Fruit fly (Drosophila melanogaster) whole organism, wandering third instar larva: ENCODE data around the gene upd2.

ENCODE experiments used
- Abd-B ChIP-seq: fragments of >200 bp; optimal IDR thresholded peaks from 2 replicates; lab custom pipeline; 2017; ENCODE audit warnings: missing biosample characterization, missing genetic modification characterization
- CG32264 ChIP-seq: fragments of 200-800 bp; sonication (Bioruptor generic); optimal IDR thresholded peaks from 2 replicates; lab custom pipeline; 2016; ENCODE audit warnings: missing biosample characterization, missing genetic modification characterization
- CG9705 ChIP-seq: fragments of 200-800 bp; sonication (Bioruptor generic); optimal IDR thresholded peaks from 2 replicates; lab custom pipeline; 2018; ENCODE audit warnings: missing biosample characterization, mild to moderate bottlenecking, missing genetic modification characterization
- Dfd ChIP-seq: fragments of >200 bp; optimal IDR thresholded peaks from 2 replicates; lab custom pipeline; 2017; ENCODE audit warnings: missing biosample characterization, missing genetic modification characterization
- Dif ChIP-seq: fragments of 200-275, 200-300 bp; sonication (Bioruptor generic); optimal IDR thresholded peaks from 2 replicates; lab custom pipeline; 2018; ENCODE audit warnings: missing biosample characterization, missing genetic modification characterization; ENCODE audit not compliant: partially characterized antibody
- GATAd ChIP-seq: sonication (Bioruptor generic); optimal IDR thresholded peaks from 2 replicates; lab custom pipeline; 2016; ENCODE audit warnings: missing biosample characterization, missing genetic modification characterization
- HLH106 ChIP-seq: fragments of 200-800 bp; optimal IDR thresholded peaks from 3 replicates; lab custom pipeline; 2019; ENCODE audit warnings: missing biosample characterization, mild to moderate bottlenecking, missing genetic modification characterization, moderate library complexity
- Hnf4 ChIP-seq: fragments of 200-800 bp; sonication (Bioruptor generic); optimal IDR thresholded peaks from 2 replicates; lab custom pipeline; 2016; ENCODE audit warnings: missing biosample characterization, mild to moderate bottlenecking, missing genetic modification characterization
- Hr78 ChIP-seq: fragments of >200 bp; optimal IDR thresholded peaks from 2 replicates; lab custom pipeline; 2017; ENCODE audit warnings: missing biosample characterization, missing genetic modification characterization
- Hr83 ChIP-seq: fragments of 200-300 bp; sonication (Bioruptor generic); optimal IDR thresholded peaks from 2 replicates; lab custom pipeline; 2016; ENCODE audit warnings: missing biosample characterization, mild to moderate bottlenecking, missing genetic modification characterization, moderate library complexity; ENCODE audit not compliant: poor library complexity, severe bottlenecking
- Jra ChIP-seq: sonication (Bioruptor generic); optimal IDR thresholded peaks from 2 replicates; lab custom pipeline; 2016; ENCODE audit warnings: missing biosample characterization, missing genetic modification characterization
- Myc ChIP-seq: fragments of >200 bp; optimal IDR thresholded peaks from 2 replicates; lab custom pipeline; 2017
- N ChIP-seq: fragments of >200 bp; optimal IDR thresholded peaks from 2 replicates; lab custom pipeline; 2018; ENCODE audit warnings: missing biosample characterization, missing external identifiers, missing genetic modification characterization
- OdsH ChIP-seq: fragments of 200-800 bp; sonication (Bioruptor generic); optimal IDR thresholded peaks from 2 replicates; lab custom pipeline; 2016; ENCODE audit warnings: missing biosample characterization, mild to moderate bottlenecking, missing genetic modification characterization
- Rel ChIP-seq, 2 experiments: fragments of 200-800 bp; sonication (Bioruptor generic) in 1 of 2; optimal IDR thresholded peaks; 2 replicates in 1 of 2; 3 replicates in 1 of 2; lab custom pipeline; 2016 to 2019; ENCODE audit warnings: mild to moderate bottlenecking in 2 of 2, missing biosample characterization in 2 of 2, missing genetic modification characterization in 2 of 2, moderate library complexity in 1 of 2
- Vsx2 ChIP-seq: fragments of 200-300, 225-300 bp; sonication (Bioruptor generic); optimal IDR thresholded peaks from 2 replicates; lab custom pipeline; 2018; ENCODE audit warnings: missing biosample characterization, missing genetic modification characterization; ENCODE audit not compliant: partially characterized antibody
- brk ChIP-seq: fragments of 200-800 bp; sonication (Bioruptor generic); optimal IDR thresholded peaks from 2 replicates; lab custom pipeline; 2016; ENCODE audit warnings: missing biosample characterization, mild to moderate bottlenecking, missing genetic modification characterization
- dl ChIP-seq, 2 experiments: fragments of 175-275, 200-275 bp in 1 of 2; fragments of 200-275 bp in 1 of 2; sonication (Bioruptor generic); optimal IDR thresholded peaks; lab custom pipeline; 2018; ENCODE audit warnings: mild to moderate bottlenecking in 2 of 2, missing biosample characterization in 2 of 2, missing genetic modification characterization in 2 of 2, moderate library complexity in 2 of 2; ENCODE audit not compliant: partially characterized antibody in 2 of 2, insufficient read depth in 1 of 2
- dmrt93B ChIP-seq: fragments of 200-800 bp; sonication (Bioruptor generic); optimal IDR thresholded peaks from 2 replicates; lab custom pipeline; 2018; ENCODE audit warnings: missing biosample characterization, mild to moderate bottlenecking, missing genetic modification characterization
- dsf ChIP-seq: sonication (Bioruptor generic); optimal IDR thresholded peaks from 2 replicates; lab custom pipeline; 2016; ENCODE audit warnings: missing biosample characterization, missing genetic modification characterization, borderline replicate concordance
- ey ChIP-seq: fragments of 200-800 bp; sonication (Bioruptor generic); optimal IDR thresholded peaks from 2 replicates; lab custom pipeline; 2016; ENCODE audit warnings: missing biosample characterization, missing genetic modification characterization
- foxo ChIP-seq, 2 experiments: fragments of 200-800 bp; sonication (Bioruptor generic); optimal IDR thresholded peaks; 2 replicates in 1 of 2; 3 replicates in 1 of 2; lab custom pipeline; 2016 to 2017; ENCODE audit warnings: missing biosample characterization in 2 of 2, missing genetic modification characterization in 2 of 2
- fru ChIP-seq: fragments of 200-800 bp; sonication (Bioruptor generic); optimal IDR thresholded peaks from 3 replicates; lab custom pipeline; 2016; ENCODE audit warnings: missing biosample characterization, mild to moderate bottlenecking, missing genetic modification characterization
- h ChIP-seq: fragments of 200-800 bp; sonication (Bioruptor generic); optimal IDR thresholded peaks from 3 replicates; lab custom pipeline; 2016; ENCODE audit warnings: missing biosample characterization, mild to moderate bottlenecking, missing genetic modification characterization
- jim ChIP-seq: fragments of 175-275, 200-325 bp; sonication (Bioruptor generic); optimal IDR thresholded peaks from 2 replicates; lab custom pipeline; 2016; ENCODE audit warnings: missing biosample characterization, mild to moderate bottlenecking, missing genetic modification characterization
- lola ChIP-seq: fragments of >200 bp; optimal IDR thresholded peaks from 2 replicates; lab custom pipeline; 2017; ENCODE audit warnings: missing biosample characterization, missing genetic modification characterization
- pan ChIP-seq: fragments of >200 bp; optimal IDR thresholded peaks from 2 replicates; lab custom pipeline; 2017
- psq ChIP-seq: fragments of 200-800 bp; sonication (Bioruptor generic); optimal IDR thresholded peaks from 3 replicates; lab custom pipeline; 2017; ENCODE audit warnings: missing biosample characterization, mild to moderate bottlenecking, missing genetic modification characterization, moderate library complexity
- woc ChIP-seq: sonication (Bioruptor generic); optimal IDR thresholded peaks from 2 replicates; lab custom pipeline; 2016; ENCODE audit warnings: missing biosample characterization, mild to moderate bottlenecking, missing genetic modification characterization

upd2 gene

dm6 chrX:18245182-18245581, 2.1 kb upstream of the upd2 start:
- TF ChIP-seq Dfd (GFP tag; lab: Kevin White, UChicago) (peak; percentile 70), Myc (lab: Kevin White, UChicago) (no peak)

- TF ChIP-seq dl (GFP tag; optimal IDR thresholded peaks at IDR 0.05; lab: Kevin White, UChicago; ENCODE audit: insufficient read depth in 1 of 2, partially characterized antibody in 2 of 2), result peak in 1 of 2 experiments; percentile 62
- TF ChIP-seq pan (lab: Kevin White, UChicago), result no peak
- TF ChIP-seq, all 38 proteins: peak for 1
Measured at dm6 chrX:18243376-18244272, 540 bp upstream of the upd2 start.

- no peak for TF ChIP-seq h (GFP tag; lab: Kevin White, UChicago)
- no peak for TF ChIP-seq Dif (GFP tag; lab: Kevin White, UChicago)
- TF ChIP-seq foxo (GFP tag; optimal IDR thresholded peaks at IDR 0.05; lab: Kevin White, UChicago), result no peak
- TF ChIP-seq woc (GFP tag; lab: Kevin White, UChicago), result no peak
- no peak for TF ChIP-seq Hr78 (GFP tag; lab: Kevin White, UChicago)
- TF ChIP-seq dl (GFP tag; optimal IDR thresholded peaks at IDR 0.05; lab: Kevin White, UChicago; ENCODE audit: insufficient read depth in 1 of 2, partially characterized antibody in 2 of 2), result no peak
Measured at dm6 chrX:18241267-18241666, 1.8 kb downstream of the upd2 start.

dm6 chrX:18239301-18239700, 3.8 kb downstream of the upd2 start:
- TF ChIP-seq OdsH (GFP tag; lab: Kevin White, UChicago) (no peak), Myc (lab: Kevin White, UChicago) (peak; percentile 83), dl (GFP tag; optimal IDR thresholded peaks at IDR 0.05; lab: Kevin White, UChicago; ENCODE audit: insufficient read depth in 1 of 2, partially characterized antibody in 2 of 2) (peak in 1 of 2 experiments; percentile 6), dmrt93B (GFP tag; lab: Kevin White, UChicago) (no peak), Vsx2 (GFP tag; lab: Kevin White, UChicago) (peak; percentile 42), Dif (GFP tag; lab: Kevin White, UChicago) (peak; percentile 62), h (GFP tag; lab: Kevin White, UChicago) (peak; percentile 75), pan (lab: Kevin White, UChicago) (no peak), lola (peak; percentile 60), fru (GFP tag; lab: Kevin White, UChicago) (peak; percentile 14), N (GFP tag; lab: Kevin White, UChicago) (peak; percentile 3)

dm6 chrX:18238449-18238848, 4.6 kb downstream of the upd2 start:
- TF ChIP-seq Hr83, result no peak
- TF ChIP-seq OdsH (GFP tag; lab: Kevin White, UChicago), result no peak
- no peak for TF ChIP-seq N (GFP tag; lab: Kevin White, UChicago)
- no peak for TF ChIP-seq psq (GFP tag; lab: Kevin White, UChicago)
- TF ChIP-seq CG32264, result no peak
- no peak for TF ChIP-seq GATAd (GFP tag; lab: Kevin White, UChicago)
- TF ChIP-seq pan (lab: Kevin White, UChicago), result no peak
- no peak for TF ChIP-seq ey (GFP tag; lab: Kevin White, UChicago)
- TF ChIP-seq dl (GFP tag; optimal IDR thresholded peaks at IDR 0.05; lab: Kevin White, UChicago; ENCODE audit: insufficient read depth in 1 of 2, partially characterized antibody in 2 of 2), result no peak
- no peak for TF ChIP-seq Dfd (GFP tag; lab: Kevin White, UChicago)
- no peak for TF ChIP-seq Jra (GFP tag; lab: Kevin White, UChicago)
- no peak for TF ChIP-seq lola
- TF ChIP-seq Hnf4, result no peak
- no peak for TF ChIP-seq CG9705 (GFP tag; lab: Kevin White, UChicago)
- no peak for TF ChIP-seq fru (GFP tag; lab: Kevin White, UChicago)
- TF ChIP-seq, all 38 proteins: peak for 0

dm6 chrX:18237886-18238285, 5.2 kb downstream of the upd2 start:
- no peak for TF ChIP-seq foxo (GFP tag; optimal IDR thresholded peaks at IDR 0.05; lab: Kevin White, UChicago)
- TF ChIP-seq brk (GFP tag; lab: Kevin White, UChicago), result no peak
- no peak for TF ChIP-seq psq (GFP tag; lab: Kevin White, UChicago)
- TF ChIP-seq jim (GFP tag; lab: Kevin White, UChicago), result no peak
- no peak for TF ChIP-seq pan (lab: Kevin White, UChicago)
- no peak for TF ChIP-seq HLH106 (tag; lab: Kevin White, UChicago)
- TF ChIP-seq dsf, result no peak
- no peak for TF ChIP-seq N (GFP tag; lab: Kevin White, UChicago)
- TF ChIP-seq Abd-B (GFP tag; lab: Kevin White, UChicago), result no peak
- TF ChIP-seq Vsx2 (GFP tag; lab: Kevin White, UChicago), result no peak
- TF ChIP-seq Rel (GFP tag; optimal IDR thresholded peaks at IDR 0.05; lab: Kevin White, UChicago), result no peak
- no peak for TF ChIP-seq Rel (tag; optimal IDR thresholded peaks at IDR 0.05; lab: Kevin White, UChicago)
- TF ChIP-seq, all 38 proteins: peak for 0
